Worm (Caenorhabditis elegans): ENCODE results near the gene ugtp-1.

ugtp-1 gene

DNA sequence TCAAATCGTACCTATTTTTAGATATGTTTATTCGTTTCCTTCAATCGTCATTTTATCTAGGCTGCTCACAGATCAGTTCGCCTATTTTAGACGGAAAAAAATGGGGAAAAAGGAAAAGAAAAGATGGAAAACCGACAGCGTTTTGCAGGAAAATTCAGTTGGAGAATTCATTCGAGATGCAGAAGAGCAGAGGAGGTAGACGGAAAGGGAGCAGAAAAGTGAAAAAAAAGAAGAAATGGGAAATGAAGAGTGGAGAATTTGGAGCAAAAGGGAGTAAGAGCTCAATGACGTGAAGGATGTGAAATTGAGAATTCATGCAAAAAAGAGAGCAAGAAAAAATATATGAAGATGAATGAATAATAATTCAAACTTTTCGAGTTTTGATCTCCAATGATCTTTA is 34.0 kb upstream of the ugtp-1 start:
- no peak for TF ChIP-seq sea-1 (GFP tag; conservative IDR thresholded peaks at IDR 0.05)
- TF ChIP-seq ama-1 (optimal IDR thresholded peaks at IDR 0.05): no peak
- TF ChIP-seq ceh-36 (tag; optimal IDR thresholded peaks at IDR 0.05): no peak
- TF ChIP-seq hmbx-1 (tag; optimal IDR thresholded peaks at IDR 0.05): no peak
- no peak for TF ChIP-seq tbx-37 (GFP tag; conservative IDR thresholded peaks at IDR 0.05)

DNA sequence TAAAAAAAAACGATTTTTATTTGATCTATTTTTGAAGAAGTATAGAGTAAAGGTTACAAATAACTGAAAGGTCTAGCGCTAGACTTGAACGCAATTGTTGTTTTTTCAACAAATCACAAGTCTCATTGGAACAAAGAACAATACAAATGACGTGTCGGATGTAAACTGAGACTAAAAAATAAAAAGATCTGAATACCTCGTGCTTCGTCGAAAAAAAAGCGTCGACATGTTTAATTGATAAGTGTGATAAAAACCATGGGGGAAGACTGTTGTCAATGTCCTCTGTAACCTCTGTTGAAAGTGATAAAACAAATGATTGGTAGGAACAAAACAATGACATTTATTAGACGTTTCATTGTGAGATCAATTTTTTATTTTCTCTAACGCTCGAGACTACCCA is 32.2 kb upstream of the ugtp-1 start:
- TF ChIP-seq ceh-36 (tag; optimal IDR thresholded peaks at IDR 0.05): no peak
- TF ChIP-seq pes-1 (GFP tag; IDR thresholded peaks at IDR 0.05): no peak
- TF ChIP-seq flt-1 (GFP tag; IDR thresholded peaks at IDR 0.05): no peak
- TF ChIP-seq tra-4 (tag; optimal IDR thresholded peaks at IDR 0.05): no peak
- no peak for TF ChIP-seq hmbx-1 (tag; optimal IDR thresholded peaks at IDR 0.05)
- no peak for TF ChIP-seq tbx-37 (GFP tag; conservative IDR thresholded peaks at IDR 0.05)
- TF ChIP-seq F13C5.2 (tag; optimal IDR thresholded peaks at IDR 0.05): no peak
- TF ChIP-seq ama-1 (optimal IDR thresholded peaks at IDR 0.05): no peak
- TF ChIP-seq hmg-4 (GFP tag; optimal IDR thresholded peaks at IDR 0.05): no peak
- no peak for TF ChIP-seq aly-1 (tag; optimal IDR thresholded peaks at IDR 0.05)
- no peak for TF ChIP-seq ets-7 (tag; optimal IDR thresholded peaks at IDR 0.05)
- no peak for TF ChIP-seq hnd-1 (tag; optimal IDR thresholded peaks at IDR 0.05)
- TF ChIP-seq ceh-13 (GFP tag; optimal IDR thresholded peaks at IDR 0.05): no peak
- no peak for TF ChIP-seq scrt-1 (GFP tag; IDR thresholded peaks at IDR 0.05)
- TF ChIP-seq sea-1 (GFP tag; conservative IDR thresholded peaks at IDR 0.05): no peak
- TF ChIP-seq tbx-11 (GFP tag; IDR thresholded peaks at IDR 0.05): no peak
- TF ChIP-seq B0310.2 (tag; optimal IDR thresholded peaks at IDR 0.05): no peak

DNA sequence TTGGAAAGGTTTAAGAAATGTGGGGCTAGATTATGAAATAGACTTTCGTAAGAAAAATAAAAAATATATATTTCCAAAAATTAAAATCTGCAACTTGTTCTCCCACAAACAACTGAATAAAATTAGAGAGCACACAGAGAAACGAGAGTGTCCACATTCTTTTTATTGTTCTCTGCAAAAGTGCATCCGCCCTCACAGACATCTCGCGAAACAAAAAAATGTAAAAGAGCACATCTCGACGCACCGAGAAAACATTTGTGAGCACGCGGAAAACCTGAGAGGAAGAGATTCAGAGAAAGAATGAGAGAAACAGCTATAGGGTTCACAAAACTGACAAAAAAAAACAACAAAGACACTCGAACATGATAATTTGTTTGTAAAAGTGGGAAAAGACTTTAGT is 31.6 kb upstream of the ugtp-1 start:
- no peak for TF ChIP-seq sea-1 (GFP tag; conservative IDR thresholded peaks at IDR 0.05)
- TF ChIP-seq ceh-36 (tag; optimal IDR thresholded peaks at IDR 0.05): no peak
- TF ChIP-seq F13C5.2 (tag; optimal IDR thresholded peaks at IDR 0.05): no peak
- TF ChIP-seq ets-7 (tag; optimal IDR thresholded peaks at IDR 0.05): no peak
- TF ChIP-seq B0310.2 (tag; optimal IDR thresholded peaks at IDR 0.05): no peak
- no peak for TF ChIP-seq aly-1 (tag; optimal IDR thresholded peaks at IDR 0.05)

DNA sequence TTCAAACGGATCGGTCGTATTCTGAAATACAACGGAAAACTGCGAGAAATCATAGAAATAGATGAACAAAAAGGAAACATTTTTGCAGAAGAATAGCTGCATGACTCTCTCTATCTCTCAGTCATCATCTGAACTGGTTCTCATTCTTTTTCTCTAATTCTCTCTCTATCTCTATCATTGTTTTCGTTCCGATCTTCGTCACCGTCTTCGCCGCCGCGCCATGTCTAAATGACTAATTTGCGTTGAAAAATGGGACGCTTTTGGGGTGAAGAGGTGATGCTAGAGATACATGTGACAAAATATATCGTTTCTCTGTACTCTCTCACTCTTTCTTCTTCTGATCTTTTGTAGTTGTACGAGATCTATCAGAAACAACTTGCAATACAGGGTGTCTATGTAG is 30.0 kb upstream of the ugtp-1 start:
- TF ChIP-seq ama-1 (optimal IDR thresholded peaks at IDR 0.05) (no peak), tbx-11 (GFP tag; IDR thresholded peaks at IDR 0.05) (no peak), F13C5.2 (tag; optimal IDR thresholded peaks at IDR 0.05) (no peak), tbx-37 (GFP tag; conservative IDR thresholded peaks at IDR 0.05) (no peak)

DNA sequence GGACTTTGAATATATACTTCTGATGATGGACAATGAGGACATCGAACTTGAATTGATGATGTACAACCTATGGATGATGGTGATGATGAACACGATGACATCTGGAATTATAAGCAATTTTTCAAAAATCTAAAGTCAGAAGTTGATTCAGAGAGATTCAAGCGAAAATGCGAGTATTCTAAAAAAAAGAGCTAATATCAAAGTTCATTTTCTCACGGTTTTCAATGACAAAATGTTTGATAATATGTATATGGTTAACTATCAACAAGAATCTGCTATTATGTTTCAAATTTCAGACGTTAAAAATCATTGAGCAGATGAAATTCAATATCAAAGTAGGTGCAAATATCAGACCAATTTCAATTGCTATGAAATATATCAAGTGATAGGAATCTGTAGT is 29.4 kb upstream of the ugtp-1 start, which contains the start of gene K02D10.4:
Gene K02D10.4 (minus strand): TSS at position 101 of the 400 bp plus-strand sequence.
- TF ChIP-seq hnd-1 (tag; optimal IDR thresholded peaks at IDR 0.05) (no peak), tbx-37 (GFP tag; conservative IDR thresholded peaks at IDR 0.05) (no peak), tbx-11 (GFP tag; IDR thresholded peaks at IDR 0.05) (no peak), scrt-1 (GFP tag; IDR thresholded peaks at IDR 0.05) (no peak), ceh-36 (tag; optimal IDR thresholded peaks at IDR 0.05) (no peak)

DNA sequence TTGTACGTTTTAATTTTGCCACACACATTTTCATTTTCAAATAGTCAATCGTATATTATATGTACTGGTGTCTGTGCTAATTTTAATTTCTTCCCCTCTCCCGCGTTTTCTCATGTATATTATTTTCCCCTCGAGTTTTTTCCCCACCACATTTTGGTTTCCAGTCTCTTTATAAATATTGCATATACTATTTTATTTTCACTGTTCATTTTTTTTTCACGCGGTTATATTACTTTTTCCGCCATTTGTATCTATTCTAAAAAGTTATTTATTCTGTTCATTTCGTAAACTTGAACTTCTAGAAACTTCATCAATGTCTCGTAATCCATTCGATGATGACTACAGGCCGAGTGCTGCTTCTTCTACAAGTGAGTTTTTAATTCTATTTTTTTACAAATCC is 25.4 kb upstream of the ugtp-1 start, which contains the start of gene snap-29:
Gene snap-29 (plus strand): TSS at position 301 of the 400 bp plus-strand sequence.
- TF ChIP-seq B0310.2 (tag; optimal IDR thresholded peaks at IDR 0.05) (no peak), pes-1 (GFP tag; IDR thresholded peaks at IDR 0.05) (no peak), hmbx-1 (tag; optimal IDR thresholded peaks at IDR 0.05) (no peak), ama-1 (optimal IDR thresholded peaks at IDR 0.05) (no peak)

DNA sequence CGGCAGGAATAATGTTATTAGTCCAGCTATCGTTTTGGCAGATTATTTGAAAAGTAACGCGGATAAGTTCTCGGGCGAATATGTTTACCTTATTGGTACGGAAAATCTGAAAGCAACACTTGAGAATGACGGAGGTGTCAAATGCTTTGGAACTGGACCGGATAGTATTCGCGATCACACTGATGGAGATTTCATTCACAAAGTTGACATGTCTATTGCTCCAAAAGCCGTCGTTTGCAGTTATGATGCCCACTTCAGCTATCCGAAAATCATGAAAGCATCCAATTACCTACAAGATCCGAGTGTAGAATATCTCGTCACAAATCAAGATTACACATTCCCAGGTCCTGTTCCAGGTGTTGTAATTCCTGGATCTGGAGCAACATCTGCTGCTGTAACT is 22.9 kb upstream of the ugtp-1 start:
- TF ChIP-seq tbx-11 (GFP tag; IDR thresholded peaks at IDR 0.05) (no peak), tbx-37 (GFP tag; conservative IDR thresholded peaks at IDR 0.05) (no peak), pes-1 (GFP tag; IDR thresholded peaks at IDR 0.05) (no peak), scrt-1 (GFP tag; IDR thresholded peaks at IDR 0.05) (no peak), F13C5.2 (tag; optimal IDR thresholded peaks at IDR 0.05) (no peak), ceh-13 (GFP tag; optimal IDR thresholded peaks at IDR 0.05) (no peak), hmbx-1 (tag; optimal IDR thresholded peaks at IDR 0.05) (no peak), hmg-4 (GFP tag; optimal IDR thresholded peaks at IDR 0.05) (no peak)

DNA sequence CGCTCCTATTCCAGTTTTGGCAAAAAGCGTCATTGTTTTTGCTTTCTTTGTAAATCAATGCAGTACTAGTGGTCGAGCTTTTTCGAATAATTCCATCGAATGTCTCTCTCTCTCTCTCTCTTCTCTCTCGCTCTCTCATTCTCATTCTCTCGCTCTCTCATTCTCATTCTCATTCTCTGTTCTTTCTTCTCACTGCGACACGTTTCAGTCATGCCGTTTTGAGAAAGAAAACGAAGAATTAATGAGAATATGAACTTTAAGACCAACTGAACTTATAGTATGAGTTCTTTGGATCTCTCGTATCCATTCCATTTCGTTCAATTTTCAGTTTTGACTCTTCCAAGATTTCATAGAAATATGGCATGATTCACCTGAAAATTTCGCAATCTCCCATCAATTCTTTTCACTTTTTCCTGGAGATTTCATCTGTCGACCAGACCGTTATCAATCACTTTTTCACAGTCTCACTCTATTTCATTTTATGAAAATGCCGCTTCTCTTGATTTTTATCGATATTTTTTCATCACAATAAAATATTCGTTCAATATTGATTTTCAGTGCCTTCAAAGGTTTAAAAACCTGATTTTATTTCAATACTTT is 22.0 kb upstream of the ugtp-1 start:
- TF ChIP-seq hmg-4 (GFP tag; optimal IDR thresholded peaks at IDR 0.05) (no peak), tbx-37 (GFP tag; conservative IDR thresholded peaks at IDR 0.05) (no peak), F13C5.2 (tag; optimal IDR thresholded peaks at IDR 0.05) (no peak), tra-4 (tag; optimal IDR thresholded peaks at IDR 0.05) (no peak), hnd-1 (tag; optimal IDR thresholded peaks at IDR 0.05) (no peak), tbx-11 (GFP tag; IDR thresholded peaks at IDR 0.05) (no peak), flt-1 (GFP tag; IDR thresholded peaks at IDR 0.05) (no peak), aly-1 (tag; optimal IDR thresholded peaks at IDR 0.05) (no peak), ets-7 (tag; optimal IDR thresholded peaks at IDR 0.05) (no peak)

DNA sequence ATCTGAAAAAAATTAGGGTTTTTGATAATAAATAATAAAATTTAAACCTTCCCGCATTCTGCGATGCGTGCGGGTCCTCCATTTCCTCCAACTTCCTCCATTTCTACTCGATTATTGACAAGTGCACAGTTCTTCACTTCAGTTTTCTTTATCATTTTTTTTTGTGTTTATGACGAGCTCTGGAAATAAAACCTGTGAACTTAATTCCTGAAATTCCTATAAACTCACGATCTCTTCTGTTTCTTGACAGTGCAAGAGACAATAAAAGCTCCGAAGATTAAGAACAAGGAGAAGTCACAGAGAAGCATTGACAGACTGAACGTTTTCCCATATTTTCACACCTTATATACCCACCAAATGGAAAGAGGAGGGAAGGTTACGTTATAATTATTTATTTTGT is 21.3 kb upstream of the ugtp-1 start, which contains the start of gene K02D10.3:
Gene K02D10.3 (minus strand): TSS at position 101 of the 400 bp plus-strand sequence.
- TF ChIP-seq ceh-13 (GFP tag; optimal IDR thresholded peaks at IDR 0.05): no peak
- TF ChIP-seq pes-1 (GFP tag; IDR thresholded peaks at IDR 0.05): no peak
- TF ChIP-seq ets-7 (tag; optimal IDR thresholded peaks at IDR 0.05): no peak
- no peak for TF ChIP-seq scrt-1 (GFP tag; IDR thresholded peaks at IDR 0.05)
- no peak for TF ChIP-seq F13C5.2 (tag; optimal IDR thresholded peaks at IDR 0.05)
- TF ChIP-seq hmbx-1 (tag; optimal IDR thresholded peaks at IDR 0.05): no peak
- no peak for TF ChIP-seq ama-1 (optimal IDR thresholded peaks at IDR 0.05)
- no peak for TF ChIP-seq B0310.2 (tag; optimal IDR thresholded peaks at IDR 0.05)
- no peak for TF ChIP-seq sea-1 (GFP tag; conservative IDR thresholded peaks at IDR 0.05)

Data from whole organism, early embryonic.